Fruit fly (Drosophila melanogaster) whole organism, embryonic: ENCODE data around the gene CG2256.

ENCODE experiments used
- Adf1 ChIP-seq: fragments of 200-800 bp; sonication (Bioruptor generic); IDR thresholded peaks from 2 replicates; pipeline ENCODE4 v1.3.6; 2022; ENCODE audit warnings: missing biosample characterization, missing genetic modification characterization
- Bteb2 ChIP-seq: fragments of 200-800 bp; sonication (Bioruptor generic); optimal IDR thresholded peaks from 2 replicates; lab custom pipeline; 2016; ENCODE audit warnings: missing biosample characterization, missing genetic modification characterization
- CG1024 ChIP-seq: fragments of 200-800 bp; sonication (Bioruptor generic); IDR thresholded peaks from 2 replicates; pipeline ENCODE4 v1.3.6; 2022; ENCODE audit warnings: missing biosample characterization, missing genetic modification characterization
- CG10543 ChIP-seq: fragments of 200-800 bp; sonication (Bioruptor generic); optimal IDR thresholded peaks from 3 replicates; lab custom pipeline; 2017; ENCODE audit warnings: missing biosample characterization, mild to moderate bottlenecking, missing genetic modification characterization, moderate library complexity
- CG11085 ChIP-seq: fragments of 200-800 bp; sonication (Bioruptor generic); IDR thresholded peaks from 2 replicates; pipeline ENCODE4 v1.3.6; 2022; ENCODE audit warnings: missing biosample characterization, missing genetic modification characterization
- CG13624 ChIP-seq: fragments of 200-800 bp; sonication (Bioruptor generic); optimal IDR thresholded peaks from 2 replicates; lab custom pipeline; 2016; ENCODE audit warnings: missing biosample characterization, missing genetic modification characterization
- CG13894 ChIP-seq: fragments of 200-800 bp; sonication (Bioruptor generic); optimal IDR thresholded peaks from 3 replicates; lab custom pipeline; 2018; ENCODE audit warnings: missing biosample characterization, mild to moderate bottlenecking, missing genetic modification characterization, moderate library complexity
- CG14667 ChIP-seq: fragments of 200-800 bp; sonication (Bioruptor generic); IDR thresholded peaks from 2 replicates; pipeline ENCODE4 v1.3.6; 2022; ENCODE audit warnings: missing biosample characterization, missing genetic modification characterization
- CG17328 ChIP-seq: fragments of 200-800 bp; sonication (Bioruptor generic); IDR thresholded peaks from 2 replicates; pipeline ENCODE4 v1.3.6; 2022; ENCODE audit warnings: missing biosample characterization, missing genetic modification characterization
- CG2120 ChIP-seq: fragments of 200-800 bp; sonication (Bioruptor generic); optimal IDR thresholded peaks from 3 replicates; lab custom pipeline; 2016; ENCODE audit warnings: missing biosample characterization, missing genetic modification characterization
- CG2712 ChIP-seq: fragments of 200-800 bp; optimal IDR thresholded peaks from 3 replicates; lab custom pipeline; 2019; ENCODE audit warnings: missing biosample characterization, mild to moderate bottlenecking, missing genetic modification characterization, moderate library complexity
- CG4360 ChIP-seq: fragments of 200-800 bp; sonication (Bioruptor generic); IDR thresholded peaks from 2 replicates; pipeline ENCODE4 v1.3.6; 2022; ENCODE audit warnings: missing biosample characterization, missing genetic modification characterization
- CG4424 ChIP-seq: fragments of 200-800 bp; sonication (Bioruptor generic); optimal IDR thresholded peaks from 3 replicates; lab custom pipeline; 2016; ENCODE audit warnings: missing biosample characterization, missing genetic modification characterization
- CG6175 ChIP-seq: fragments of 200-800 bp; sonication (Bioruptor generic); IDR thresholded peaks from 3 replicates; pipeline ENCODE4 v1.3.6; 2022; ENCODE audit warnings: missing biosample characterization, missing genetic modification characterization
- CG6272 ChIP-seq: fragments of 200-800 bp; sonication (Bioruptor generic); IDR thresholded peaks from 2 replicates; pipeline ENCODE4 v1.3.6; 2022; ENCODE audit warnings: missing biosample characterization, missing genetic modification characterization
- CG7928 ChIP-seq: fragments of 200-800 bp; sonication (Bioruptor generic); optimal IDR thresholded peaks from 2 replicates; lab custom pipeline; 2017; ENCODE audit warnings: missing biosample characterization, mild to moderate bottlenecking, missing genetic modification characterization
- CG8089 ChIP-seq: fragments of 200-800 bp; sonication (Bioruptor generic); optimal IDR thresholded peaks from 3 replicates; lab custom pipeline; 2016; ENCODE audit warnings: missing biosample characterization, missing genetic modification characterization
- CG8765 ChIP-seq: fragments of 200-800 bp; sonication (Bioruptor generic); IDR thresholded peaks from 2 replicates; pipeline ENCODE4 v1.3.6; 2022; ENCODE audit warnings: missing biosample characterization, missing genetic modification characterization
- CG8924 ChIP-seq: fragments of 200-800 bp; optimal IDR thresholded peaks from 3 replicates; lab custom pipeline; 2019; ENCODE audit warnings: missing biosample characterization, mild to moderate bottlenecking, missing genetic modification characterization, moderate library complexity
- CG8944 ChIP-seq: fragments of 200-800 bp; sonication (Bioruptor generic); optimal IDR thresholded peaks from 3 replicates; lab custom pipeline; 2016; ENCODE audit warnings: missing biosample characterization, missing genetic modification characterization
- CrebB ChIP-seq: fragments of 200-800 bp; sonication (Bioruptor generic); optimal IDR thresholded peaks from 3 replicates; lab custom pipeline; 2018; ENCODE audit warnings: missing biosample characterization, mild to moderate bottlenecking, missing genetic modification characterization
- Doc3 ChIP-seq: fragments of 200-800 bp; sonication (Bioruptor generic); IDR thresholded peaks from 3 replicates; pipeline ENCODE4 v1.3.6; 2022; ENCODE audit warnings: missing biosample characterization, missing genetic modification characterization; ENCODE audit not compliant: partially characterized antibody
- H15 ChIP-seq: fragments of 200-800 bp; sonication (Bioruptor generic); IDR thresholded peaks from 3 replicates; pipeline ENCODE4 v1.3.6; 2022; ENCODE audit warnings: missing biosample characterization, missing genetic modification characterization
- HLH54F ChIP-seq: fragments of 200-800 bp; sonication (Bioruptor generic); optimal IDR thresholded peaks from 3 replicates; lab custom pipeline; 2016; ENCODE audit warnings: missing biosample characterization, missing genetic modification characterization
- Meics ChIP-seq: fragments of 200-800 bp; sonication (Bioruptor generic); optimal IDR thresholded peaks from 2 replicates; lab custom pipeline; 2017; ENCODE audit warnings: missing biosample characterization, mild to moderate bottlenecking, missing genetic modification characterization
- Mrtf ChIP-seq: fragments of 200-800 bp; sonication (Bioruptor generic); IDR thresholded peaks from 3 replicates; pipeline ENCODE4 v1.3.6; 2022; ENCODE audit warnings: missing biosample characterization, missing genetic modification characterization
- Oli ChIP-seq: fragments of 200-800 bp; sonication (Bioruptor generic); optimal IDR thresholded peaks from 2 replicates; lab custom pipeline; 2018; ENCODE audit warnings: missing biosample characterization, mild to moderate bottlenecking, missing genetic modification characterization, moderate library complexity
- Optix ChIP-seq: fragments of 200-800 bp; sonication (Bioruptor generic); IDR thresholded peaks from 3 replicates; pipeline ENCODE4 v1.3.6; 2022; ENCODE audit warnings: missing biosample characterization, missing genetic modification characterization
- Sox102F ChIP-seq: fragments of 200-800 bp; sonication (Bioruptor generic); optimal IDR thresholded peaks from 2 replicates; lab custom pipeline; 2018; ENCODE audit warnings: missing biosample characterization, mild to moderate bottlenecking, missing genetic modification characterization, moderate library complexity
- crp ChIP-seq, 2 experiments: fragments of 200-800 bp; sonication (Bioruptor generic); optimal IDR thresholded peaks; 2 replicates in 1 of 2; 3 replicates in 1 of 2; lab custom pipeline; 2017; ENCODE audit warnings: missing biosample characterization in 2 of 2, missing genetic modification characterization in 2 of 2, mild to moderate bottlenecking in 1 of 2, moderate library complexity in 1 of 2
- emc ChIP-seq: fragments of 200-800 bp; sonication (Bioruptor generic); optimal IDR thresholded peaks from 2 replicates; lab custom pipeline; 2016; ENCODE audit warnings: missing biosample characterization, missing genetic modification characterization
- exex ChIP-seq: fragments of 200-800 bp; sonication (Bioruptor generic); optimal IDR thresholded peaks from 4 replicates; lab custom pipeline; 2018; ENCODE audit warnings: missing biosample characterization, mild to moderate bottlenecking, missing genetic modification characterization, moderate library complexity
- eyg ChIP-seq: fragments of 200-800 bp; sonication (Bioruptor generic); optimal IDR thresholded peaks from 3 replicates; lab custom pipeline; 2016; ENCODE audit warnings: missing biosample characterization, missing genetic modification characterization
- gsb-n ChIP-seq: fragments of 200-800 bp; sonication (Bioruptor generic); optimal IDR thresholded peaks from 3 replicates; lab custom pipeline; 2018; ENCODE audit warnings: missing biosample characterization, mild to moderate bottlenecking, missing genetic modification characterization
- gt ChIP-seq: fragments of 200-800 bp; sonication (Bioruptor generic); IDR thresholded peaks from 2 replicates; pipeline ENCODE4 v1.3.6; 2022; ENCODE audit warnings: missing biosample characterization, missing genetic modification characterization
- inv ChIP-seq: fragments of 200-800 bp; sonication (Bioruptor generic); IDR thresholded peaks from 2 replicates; pipeline ENCODE4 v1.3.6; 2022; ENCODE audit warnings: missing biosample characterization, missing genetic modification characterization; ENCODE audit not compliant: partially characterized antibody
- jigr1 ChIP-seq: fragments of 200-800 bp; sonication (Bioruptor generic); IDR thresholded peaks from 3 replicates; pipeline ENCODE4 v1.3.6; 2022; ENCODE audit warnings: missing biosample characterization, missing genetic modification characterization
- knrl ChIP-seq: fragments of 200-800 bp; sonication (Bioruptor generic); IDR thresholded peaks from 3 replicates; pipeline ENCODE4 v1.3.6; 2022; ENCODE audit warnings: missing biosample characterization, missing genetic modification characterization; ENCODE audit not compliant: partially characterized antibody
- lov ChIP-seq, 2 experiments: fragments of 200-800 bp in 1 of 2; fragments of >200 bp in 1 of 2; sonication (Bioruptor generic) in 1 of 2; IDR thresholded peaks in 1 of 2; optimal IDR thresholded peaks in 1 of 2; 2 replicates in 1 of 2; 3 replicates in 1 of 2; pipeline versions ENCODE4 v1.3.6 to Lab custom; 2017 to 2022; ENCODE audit warnings: missing biosample characterization in 1 of 2, missing genetic modification characterization in 1 of 2
- peb ChIP-seq: fragments of 200-800 bp; sonication (Bioruptor generic); IDR thresholded peaks from 2 replicates; pipeline ENCODE4 v1.3.6; 2022; ENCODE audit warnings: missing biosample characterization, missing genetic modification characterization
- phol ChIP-seq: fragments of 200-800 bp; sonication (Bioruptor generic); optimal IDR thresholded peaks from 3 replicates; lab custom pipeline; 2018; ENCODE audit warnings: missing biosample characterization, mild to moderate bottlenecking, missing genetic modification characterization, moderate library complexity
- pita ChIP-seq: fragments of 200-800 bp; sonication (Bioruptor generic); optimal IDR thresholded peaks from 2 replicates; lab custom pipeline; 2017; ENCODE audit warnings: missing biosample characterization, mild to moderate bottlenecking, missing genetic modification characterization
- sd ChIP-seq: fragments of 200-800 bp; sonication (Bioruptor generic); optimal IDR thresholded peaks from 3 replicates; lab custom pipeline; 2018; ENCODE audit warnings: missing biosample characterization, mild to moderate bottlenecking, missing genetic modification characterization, moderate library complexity
- unc-4 ChIP-seq: fragments of 200-800 bp; sonication (Bioruptor generic); IDR thresholded peaks from 2 replicates; pipeline ENCODE4 v1.3.6; 2022; ENCODE audit warnings: missing biosample characterization, missing genetic modification characterization; ENCODE audit not compliant: partially characterized antibody
- unpg ChIP-seq: fragments of 200-800 bp; sonication (Bioruptor generic); optimal IDR thresholded peaks from 3 replicates; lab custom pipeline; 2018; ENCODE audit warnings: missing biosample characterization, mild to moderate bottlenecking, missing genetic modification characterization, moderate library complexity

CG2256 gene

dm6 chrX:8125224-8125649 is 38.2 kb upstream of the CG2256 start (continued):
- no peak for TF ChIP-seq CG13894 (tag; lab: Kevin White, UChicago)
- TF ChIP-seq emc (GFP tag; lab: Kevin White, UChicago), result no peak
- 0 out of 2 replicates have a peak, but pooled peaks have one; percentile 10 for TF ChIP-seq CG6272 (GFP tag; lab: Robert Waterston, UW)
- peak; percentile 76 for TF ChIP-seq phol (tag; lab: Kevin White, UChicago)
- TF ChIP-seq CG8944 (GFP tag; lab: Kevin White, UChicago), result no peak
- no peak for TF ChIP-seq CG14667 (GFP tag; lab: Robert Waterston, UW)
- TF ChIP-seq crp (GFP tag; optimal IDR thresholded peaks at IDR 0.05; lab: Kevin White, UChicago), result no peak
- no peak for TF ChIP-seq CG13624
- peak; percentile 63 for TF ChIP-seq CG4424 (GFP tag; lab: Kevin White, UChicago)
- no peak for TF ChIP-seq sd
- peak; percentile 19 for TF ChIP-seq Meics (GFP tag; lab: Kevin White, UChicago)
- no peak for TF ChIP-seq CrebB (tag; lab: Kevin White, UChicago)
- TF ChIP-seq Oli, result peak; percentile 74
- TF ChIP-seq jigr1 (GFP tag; lab: Robert Waterston, UW), result no peak
- no peak for TF ChIP-seq CG7928 (GFP tag; lab: Kevin White, UChicago)
- TF ChIP-seq CG8765 (GFP tag; lab: Robert Waterston, UW), result no peak
- peak; percentile 74 for TF ChIP-seq Sox102F (GFP tag; lab: Kevin White, UChicago)
- no peak for TF ChIP-seq Mrtf (GFP tag; lab: Robert Waterston, UW)
- TF ChIP-seq CG2712 (tag; lab: Kevin White, UChicago), result peak; percentile 77
- no peak for TF ChIP-seq inv (GFP tag; lab: Robert Waterston, UW)
- no peak for TF ChIP-seq lov (optimal IDR thresholded peaks at IDR 0.05; lab: Kevin White, UChicago)
- TF ChIP-seq lov (GFP tag; IDR thresholded peaks at IDR 0.05; lab: Robert Waterston, UW), result no peak
- no peak for TF ChIP-seq Bteb2 (GFP tag; lab: Kevin White, UChicago)
- TF ChIP-seq peb, result no peak
- no peak for TF ChIP-seq gt
- TF ChIP-seq Adf1 (GFP tag; lab: Robert Waterston, UW), result no peak
- TF ChIP-seq CG6175 (GFP tag; lab: Robert Waterston, UW), result no peak
- no peak for TF ChIP-seq knrl (GFP tag; lab: Robert Waterston, UW)
- TF ChIP-seq eyg (GFP tag; lab: Kevin White, UChicago), result no peak
- no peak for TF ChIP-seq exex
- TF ChIP-seq CG8924 (tag; lab: Kevin White, UChicago), result peak; percentile 58
- TF ChIP-seq CG17328, result no peak
- no peak for TF ChIP-seq unc-4
- TF ChIP-seq pita (GFP tag; lab: Kevin White, UChicago), result no peak
- no peak for TF ChIP-seq CG11085
- TF ChIP-seq CG4360 (GFP tag; lab: Robert Waterston, UW), result no peak
- no peak for TF ChIP-seq CG2120 (GFP tag; lab: Kevin White, UChicago)
- TF ChIP-seq CG10543 (GFP tag; lab: Kevin White, UChicago), result no peak
- TF ChIP-seq unpg (GFP tag; lab: Kevin White, UChicago), result peak; percentile 41
- no peak for TF ChIP-seq CG8089 (GFP tag; lab: Kevin White, UChicago)
- TF ChIP-seq H15, result 0 out of 3 replicates have a peak, but pooled peaks have one; percentile 50
- TF ChIP-seq HLH54F, result no peak
- 0 out of 3 replicates have a peak, but pooled peaks have one; percentile 41 for TF ChIP-seq Optix (GFP tag; lab: Robert Waterston, UW)
- TF ChIP-seq Doc3, result no peak
- TF ChIP-seq gsb-n (tag; lab: Kevin White, UChicago), result peak; percentile 63
- no peak for TF ChIP-seq CG1024
